Fruit fly (Drosophila melanogaster): ENCODE measurements around the gene CG4669.

Gene CG4669

dm6 chr3L:5277942-5278341 is 43.7 kb downstream of the CG4669 start, which contains the start of gene shep (continued):
- TF ChIP-seq CG17612 (GFP tag; IDR thresholded peaks at IDR 0.05) (peak; percentile 37; the same call in 1 of the 2 replicates), Bteb2 (GFP tag; optimal IDR thresholded peaks at IDR 0.05) (peak; percentile 66), CG3163 (GFP tag; optimal IDR thresholded peaks at IDR 0.05) (peak; percentile 96), CG6813 (GFP tag; optimal IDR thresholded peaks at IDR 0.05) (peak; percentile 86), Fer1 (GFP tag; optimal IDR thresholded peaks at IDR 0.05) (peak; percentile 92), CG10979 (tag; optimal IDR thresholded peaks at IDR 0.05) (peak; percentile 92), disco-r (GFP tag; optimal IDR thresholded peaks at IDR 0.05) (peak; percentile 68), CG9797 (GFP tag; optimal IDR thresholded peaks at IDR 0.05) (peak; percentile 7), CG11456 (GFP tag; IDR thresholded peaks at IDR 0.05) (peak; percentile 89), CG1529 (GFP tag; optimal IDR thresholded peaks at IDR 0.05) (peak; percentile 81), Aef1 (GFP tag; IDR thresholded peaks at IDR 0.05) (peak; percentile 86), dmrt99B (tag; optimal IDR thresholded peaks at IDR 0.05) (peak; percentile 92), CG4424 (GFP tag; optimal IDR thresholded peaks at IDR 0.05) (peak; percentile 89), HmgD (GFP tag; optimal IDR thresholded peaks at IDR 0.05) (no peak), E2f2 (GFP tag; IDR thresholded peaks at IDR 0.05) (peak; percentile 64), CG1647 (GFP tag; optimal IDR thresholded peaks at IDR 0.05) (peak; percentile 74), rib (GFP tag; IDR thresholded peaks at IDR 0.05) (peak; percentile 85), CG10565 (GFP tag; optimal IDR thresholded peaks at IDR 0.05) (peak; percentile 50), Mes4 (GFP tag; optimal IDR thresholded peaks at IDR 0.05) (peak; percentile 59), twi (tag; optimal IDR thresholded peaks at IDR 0.05) (peak; percentile 76), CG2116 (GFP tag; optimal IDR thresholded peaks at IDR 0.05) (peak; percentile 56), CoRest (tag; optimal IDR thresholded peaks at IDR 0.05) (peak; percentile 91), sob (GFP tag; IDR thresholded peaks at IDR 0.05) (peak; percentile 90), vvl (GFP tag; IDR thresholded peaks at IDR 0.05) (peak; percentile 94), CG7745 (tag; optimal IDR thresholded peaks at IDR 0.05) (no peak), zfh1 (GFP tag; IDR thresholded peaks at IDR 0.05) (peak; percentile 93), pfk (GFP tag; optimal IDR thresholded peaks at IDR 0.05) (no peak), Kr (GFP tag; optimal IDR thresholded peaks at IDR 0.05) (peak; percentile 18), Ets97D (GFP tag; optimal IDR thresholded peaks at IDR 0.05) (peak; percentile 9), Ada2b (GFP tag; IDR thresholded peaks at IDR 0.05) (peak; percentile 85), Myb (GFP tag; optimal IDR thresholded peaks at IDR 0.05) (peak; percentile 45), CG6654 (GFP tag; optimal IDR thresholded peaks at IDR 0.05) (peak; percentile 75), CG10959 (GFP tag; IDR thresholded peaks at IDR 0.05) (peak; percentile 75), ind (GFP tag; optimal IDR thresholded peaks at IDR 0.05) (peak; percentile 87), PHDP (tag; optimal IDR thresholded peaks at IDR 0.05) (peak; percentile 95), CG13123 (GFP tag; optimal IDR thresholded peaks at IDR 0.05) (peak; percentile 59), Dll (GFP tag; IDR thresholded peaks at IDR 0.05; ENCODE audit: partially characterized antibody) (0 out of 4 replicates have a peak, but pooled peaks have one; percentile 39), CG10654 (GFP tag; optimal IDR thresholded peaks at IDR 0.05) (peak; percentile 81), Atf-2 (GFP tag; optimal IDR thresholded peaks at IDR 0.05) (peak; percentile 41), TFAM (GFP tag; optimal IDR thresholded peaks at IDR 0.05) (peak; percentile 42), Sin3A (optimal IDR thresholded peaks at IDR 0.05) (no peak), inv (GFP tag; IDR thresholded peaks at IDR 0.05; ENCODE audit: partially characterized antibody) (no peak), ab (GFP tag; optimal IDR thresholded peaks at IDR 0.05) (peak; percentile 46), z (GFP tag; IDR thresholded peaks at IDR 0.05) (no peak), CG11560 (tag; IDR thresholded peaks at IDR 0.05) (peak; percentile 58; the same call in 2 of the 3 replicates), CG32532 (GFP tag; IDR thresholded peaks at IDR 0.05) (peak; percentile 93), CG31224 (GFP tag; IDR thresholded peaks at IDR 0.05) (peak; percentile 82), CG4404 (GFP tag; IDR thresholded peaks at IDR 0.05) (peak; percentile 83), Lhr (GFP tag; optimal IDR thresholded peaks at IDR 0.05) (peak; percentile 52), wek (GFP tag; optimal IDR thresholded peaks at IDR 0.05) (peak; percentile 71), CG32772 (GFP tag; IDR thresholded peaks at IDR 0.05) (peak; percentile 91), tx (GFP tag; optimal IDR thresholded peaks at IDR 0.05) (peak; percentile 65)

Data from whole organism, embryonic.